Fruit fly (Drosophila melanogaster) whole organism, embryonic: ENCODE data around the gene tHMG1.

Source experiments
- C15 ChIP-seq: fragments of 200-800 bp; sonication (Bioruptor generic); IDR thresholded peaks from 3 replicates; pipeline ENCODE4 v1.3.6; 2022; ENCODE audit warnings: missing biosample characterization, missing genetic modification characterization
- CG11695 ChIP-seq: fragments of 200-800 bp; sonication (Bioruptor generic); IDR thresholded peaks from 3 replicates; pipeline ENCODE4 v1.3.6; 2022; ENCODE audit warnings: missing biosample characterization, missing genetic modification characterization
- CG13894 ChIP-seq: fragments of 200-800 bp; sonication (Bioruptor generic); optimal IDR thresholded peaks from 3 replicates; lab custom pipeline; 2018; ENCODE audit warnings: missing biosample characterization, mild to moderate bottlenecking, missing genetic modification characterization, moderate library complexity
- CG14014 ChIP-seq: fragments of 200-800 bp; sonication (Bioruptor generic); IDR thresholded peaks from 2 replicates; pipeline ENCODE4 v1.3.6; 2022; ENCODE audit warnings: missing biosample characterization, missing genetic modification characterization
- CG14667 ChIP-seq: fragments of 200-800 bp; sonication (Bioruptor generic); IDR thresholded peaks from 2 replicates; pipeline ENCODE4 v1.3.6; 2022; ENCODE audit warnings: missing biosample characterization, missing genetic modification characterization
- CG16863 ChIP-seq: fragments of 200-800 bp; sonication (Bioruptor generic); optimal IDR thresholded peaks from 3 replicates; lab custom pipeline; 2016; ENCODE audit warnings: missing biosample characterization, missing genetic modification characterization
- CG17359 ChIP-seq: fragments of 200-800 bp; sonication (Bioruptor generic); optimal IDR thresholded peaks from 3 replicates; lab custom pipeline; 2018; ENCODE audit warnings: missing biosample characterization, mild to moderate bottlenecking, missing genetic modification characterization, moderate library complexity
- CG18011 ChIP-seq: fragments of 200-800 bp; sonication (Bioruptor generic); optimal IDR thresholded peaks from 2 replicates; lab custom pipeline; 2017; ENCODE audit warnings: missing biosample characterization, missing genetic modification characterization, mild to moderate bottlenecking, moderate library complexity, missing genotype
- CG32767 ChIP-seq: fragments of 200-800 bp; sonication (Bioruptor generic); IDR thresholded peaks from 2 replicates; pipeline ENCODE4 v1.3.6; 2022; ENCODE audit warnings: missing biosample characterization, missing genetic modification characterization
- CG42726 ChIP-seq: fragments of 200-800 bp; sonication (Bioruptor generic); IDR thresholded peaks from 2 replicates; pipeline ENCODE4 v1.3.6; 2022; ENCODE audit warnings: missing biosample characterization, missing genetic modification characterization; ENCODE audit not compliant: partially characterized antibody
- CG4730 ChIP-seq: fragments of 200-800 bp; sonication (Bioruptor generic); IDR thresholded peaks from 2 replicates; pipeline ENCODE4 v1.3.6; 2022; ENCODE audit warnings: missing biosample characterization, missing genetic modification characterization
- CG6272 ChIP-seq: fragments of 200-800 bp; sonication (Bioruptor generic); IDR thresholded peaks from 2 replicates; pipeline ENCODE4 v1.3.6; 2022; ENCODE audit warnings: missing biosample characterization, missing genetic modification characterization
- CG8478 ChIP-seq: fragments of >200 bp; optimal IDR thresholded peaks from 2 replicates; lab custom pipeline; 2018
- Ets65A ChIP-seq: fragments of 200-800 bp; sonication (Bioruptor generic); peaks from one replicate; lab custom pipeline; 2016; ENCODE audit warnings: missing biosample characterization, missing genetic modification characterization
- Fer1 ChIP-seq: fragments of 200-800 bp; sonication (Bioruptor generic); optimal IDR thresholded peaks from 2 replicates; lab custom pipeline; 2017; ENCODE audit warnings: missing biosample characterization, mild to moderate bottlenecking, missing genetic modification characterization
- HLH4C ChIP-seq: fragments of 200-800 bp; sonication (Bioruptor generic); IDR thresholded peaks from 3 replicates; pipeline ENCODE4 v1.3.6; 2022; ENCODE audit warnings: missing biosample characterization, missing genetic modification characterization; ENCODE audit not compliant: partially characterized antibody
- Hmx ChIP-seq: fragments of 200-800 bp; sonication (Bioruptor generic); optimal IDR thresholded peaks from 2 replicates; lab custom pipeline; 2016; ENCODE audit warnings: missing biosample characterization, missing genetic modification characterization
- Hr3 ChIP-seq: fragments of 200-800 bp; sonication (Bioruptor generic); optimal IDR thresholded peaks from 3 replicates; lab custom pipeline; 2016; ENCODE audit warnings: missing biosample characterization, missing genetic modification characterization
- Hr39 ChIP-seq: fragments of >200 bp; optimal IDR thresholded peaks from 2 replicates; lab custom pipeline; 2017
- Lim3 ChIP-seq: fragments of 200-800 bp; sonication (Bioruptor generic); IDR thresholded peaks from 2 replicates; pipeline ENCODE4 v1.3.6; 2022; ENCODE audit warnings: missing biosample characterization, missing genetic modification characterization
- Mrtf ChIP-seq: fragments of 200-800 bp; sonication (Bioruptor generic); IDR thresholded peaks from 3 replicates; pipeline ENCODE4 v1.3.6; 2022; ENCODE audit warnings: missing biosample characterization, missing genetic modification characterization
- Nf-YC ChIP-seq: fragments of 200-800 bp; optimal IDR thresholded peaks from 3 replicates; lab custom pipeline; 2019; ENCODE audit warnings: missing biosample characterization, mild to moderate bottlenecking, missing genetic modification characterization, moderate library complexity
- Ptx1 ChIP-seq: fragments of 200-800 bp; sonication (Bioruptor generic); IDR thresholded peaks from 2 replicates; pipeline ENCODE4 v1.3.6; 2022; ENCODE audit warnings: missing biosample characterization, missing genetic modification characterization
- Side ChIP-seq: fragments of 200-800 bp; sonication (Bioruptor generic); optimal IDR thresholded peaks from 2 replicates; lab custom pipeline; 2016; ENCODE audit warnings: missing biosample characterization, missing genetic modification characterization
- Sin3A ChIP-seq: fragments of >200 bp; optimal IDR thresholded peaks from 2 replicates; lab custom pipeline; 2018
- TFAM ChIP-seq: fragments of 200-800 bp; sonication (Bioruptor generic); optimal IDR thresholded peaks from 2 replicates; lab custom pipeline; 2017; ENCODE audit warnings: missing biosample characterization, missing genetic modification characterization, inconsistent platforms
- Usf ChIP-seq: fragments of 200-800 bp; sonication (Bioruptor generic); optimal IDR thresholded peaks from 2 replicates; lab custom pipeline; 2017; ENCODE audit warnings: missing genotype, missing biosample characterization, missing genetic modification characterization
- Xbp1 ChIP-seq: fragments of 200-800 bp; sonication (Bioruptor generic); optimal IDR thresholded peaks from 3 replicates; lab custom pipeline; 2016; ENCODE audit warnings: missing biosample characterization, mild to moderate bottlenecking, missing genetic modification characterization
- amos ChIP-seq: fragments of 200-800 bp; sonication (Bioruptor generic); IDR thresholded peaks from 2 replicates; pipeline ENCODE4 v1.3.6; 2022; ENCODE audit warnings: missing biosample characterization, missing genetic modification characterization; ENCODE audit not compliant: partially characterized antibody
- ash1 ChIP-seq: fragments of 200-800 bp; sonication (Bioruptor generic); optimal IDR thresholded peaks from 2 replicates; lab custom pipeline; 2018; ENCODE audit warnings: missing biosample characterization, mild to moderate bottlenecking, missing genetic modification characterization
- chinmo ChIP-seq: fragments of 200-800 bp; sonication (Bioruptor generic); IDR thresholded peaks from 4 replicates; pipeline ENCODE4 v1.3.6; 2022; ENCODE audit warnings: missing biosample characterization, missing genetic modification characterization; ENCODE audit not compliant: partially characterized antibody
- crp ChIP-seq, 2 experiments: fragments of 200-800 bp; sonication (Bioruptor generic); optimal IDR thresholded peaks; 2 replicates in 1 of 2; 3 replicates in 1 of 2; lab custom pipeline; 2017; ENCODE audit warnings: missing biosample characterization in 2 of 2, missing genetic modification characterization in 2 of 2, mild to moderate bottlenecking in 1 of 2, moderate library complexity in 1 of 2
- disco-r ChIP-seq: fragments of 200-800 bp; sonication (Bioruptor generic); optimal IDR thresholded peaks from 2 replicates; lab custom pipeline; 2016; ENCODE audit warnings: missing biosample characterization, missing genetic modification characterization
- exex ChIP-seq: fragments of 200-800 bp; sonication (Bioruptor generic); optimal IDR thresholded peaks from 4 replicates; lab custom pipeline; 2018; ENCODE audit warnings: missing biosample characterization, mild to moderate bottlenecking, missing genetic modification characterization, moderate library complexity
- gcm ChIP-seq: fragments of 200-800 bp; sonication (Bioruptor generic); optimal IDR thresholded peaks from 2 replicates; lab custom pipeline; 2019; ENCODE audit warnings: missing biosample characterization, mild to moderate bottlenecking, missing genetic modification characterization, moderate library complexity
- gsb ChIP-seq: fragments of 200-800 bp; sonication (Bioruptor generic); IDR thresholded peaks from 2 replicates; pipeline ENCODE4 v1.3.6; 2022; ENCODE audit warnings: missing biosample characterization, missing genetic modification characterization
- h ChIP-seq: fragments of >200 bp; optimal IDR thresholded peaks from 2 replicates; lab custom pipeline; 2017
- kay ChIP-seq: fragments of 200-800 bp; sonication (Bioruptor generic); optimal IDR thresholded peaks from 2 replicates; lab custom pipeline; 2016; ENCODE audit warnings: missing biosample characterization, missing genetic modification characterization
- klu ChIP-seq: fragments of 200-800 bp; sonication (Bioruptor generic); IDR thresholded peaks from 2 replicates; pipeline ENCODE4 v1.3.6; 2022; ENCODE audit warnings: missing biosample characterization, missing genetic modification characterization
- lilli ChIP-seq: fragments of 200-800 bp; sonication (Bioruptor generic); optimal IDR thresholded peaks from 3 replicates; lab custom pipeline; 2016; ENCODE audit warnings: missing biosample characterization, missing genetic modification characterization
- lov ChIP-seq, 2 experiments: fragments of 200-800 bp in 1 of 2; fragments of >200 bp in 1 of 2; sonication (Bioruptor generic) in 1 of 2; IDR thresholded peaks in 1 of 2; optimal IDR thresholded peaks in 1 of 2; 2 replicates in 1 of 2; 3 replicates in 1 of 2; pipeline versions ENCODE4 v1.3.6 to Lab custom; 2017 to 2022; ENCODE audit warnings: missing biosample characterization in 1 of 2, missing genetic modification characterization in 1 of 2
- mam ChIP-seq: fragments of 200-800 bp; sonication (Bioruptor generic); optimal IDR thresholded peaks from 3 replicates; lab custom pipeline; 2016; ENCODE audit warnings: missing biosample characterization, missing genetic modification characterization
- mirr ChIP-seq: fragments of 200-800 bp; sonication (Bioruptor generic); optimal IDR thresholded peaks from 3 replicates; lab custom pipeline; 2018; ENCODE audit warnings: missing biosample characterization, mild to moderate bottlenecking, missing genetic modification characterization
- nau ChIP-seq: fragments of 200-800 bp; sonication (Bioruptor generic); optimal IDR thresholded peaks from 3 replicates; lab custom pipeline; 2017; ENCODE audit warnings: missing biosample characterization, mild to moderate bottlenecking, missing genetic modification characterization, missing genetic modification reagents
- nerfin-1 ChIP-seq: fragments of 200-800 bp; sonication (Bioruptor generic); optimal IDR thresholded peaks from 3 replicates; lab custom pipeline; 2019; ENCODE audit warnings: missing biosample characterization, mild to moderate bottlenecking, missing genetic modification characterization, moderate library complexity
- oc ChIP-seq: fragments of 200-800 bp; sonication (Bioruptor generic); optimal IDR thresholded peaks from 2 replicates; lab custom pipeline; 2018; ENCODE audit warnings: missing biosample characterization, mild to moderate bottlenecking, missing genetic modification characterization, moderate library complexity
- salm ChIP-seq: fragments of 200-800 bp; sonication (Bioruptor generic); optimal IDR thresholded peaks from 2 replicates; lab custom pipeline; 2018; ENCODE audit warnings: missing biosample characterization, mild to moderate bottlenecking, missing genetic modification characterization
- scrt ChIP-seq: fragments of 200-800 bp; sonication (Bioruptor generic); optimal IDR thresholded peaks from 2 replicates; lab custom pipeline; 2018; ENCODE audit warnings: missing biosample characterization, mild to moderate bottlenecking, missing genetic modification characterization, moderate library complexity
- sug ChIP-seq: fragments of 200-800 bp; optimal IDR thresholded peaks from 2 replicates; lab custom pipeline; 2019; ENCODE audit warnings: missing biosample characterization, mild to moderate bottlenecking, missing genetic modification characterization, moderate library complexity
- tgo ChIP-seq: fragments of 200-800 bp; sonication (Bioruptor generic); IDR thresholded peaks from 3 replicates; pipeline ENCODE4 v1.3.6; 2022; ENCODE audit warnings: missing biosample characterization, missing genetic modification characterization
- zfh1 ChIP-seq: fragments of 200-800 bp; sonication (Bioruptor generic); IDR thresholded peaks from 3 replicates; pipeline ENCODE4 v1.3.6; 2022; ENCODE audit warnings: missing biosample characterization, missing genetic modification characterization

The tHMG1 gene

DNA sequence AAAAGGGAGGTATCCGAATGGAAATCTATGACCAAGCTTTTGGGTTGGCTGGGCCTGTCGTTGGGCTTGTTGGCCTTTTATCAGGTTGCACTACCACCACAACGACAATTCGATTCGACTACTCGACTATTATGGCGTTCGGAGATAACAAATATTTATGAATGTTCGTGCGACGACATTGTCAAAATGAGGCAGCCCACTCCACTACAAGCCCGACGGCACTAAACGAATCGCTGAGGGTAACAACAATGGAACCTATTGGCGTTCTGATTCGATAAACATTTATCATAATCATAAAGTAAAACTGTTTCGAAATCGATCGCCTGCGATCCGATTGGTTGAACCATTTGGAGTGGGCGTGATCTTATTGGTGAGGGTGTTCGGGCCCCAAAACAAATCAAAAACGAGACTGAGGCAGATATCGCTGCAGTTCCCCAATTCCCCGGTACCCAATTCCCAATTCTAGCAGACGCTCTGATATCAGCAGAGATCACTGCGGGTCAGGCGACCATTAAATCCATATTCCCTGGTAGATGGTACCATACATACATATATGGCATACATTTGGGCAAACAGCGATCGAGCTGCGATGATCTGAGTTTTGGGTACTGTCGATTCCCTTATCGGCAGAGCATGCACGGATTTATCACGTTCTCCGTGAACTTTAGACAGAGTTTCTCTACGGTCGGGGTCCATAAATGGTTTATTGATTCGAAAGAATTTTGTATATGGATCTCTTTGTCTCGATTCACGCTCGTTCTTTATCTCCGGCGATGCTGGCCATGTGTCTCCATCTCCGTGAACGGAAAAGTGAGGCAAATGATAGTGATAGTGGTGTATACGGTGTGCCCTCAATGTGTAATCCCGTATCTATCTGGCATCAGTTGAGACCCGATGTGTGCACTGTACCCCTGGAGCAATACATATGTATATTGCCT lies 37.0 kb upstream of the tHMG1 start:
- TF ChIP-seq Hmx, result no peak
- no peak for TF ChIP-seq CG18011
- no peak for TF ChIP-seq Usf (GFP tag; lab: Kevin White, UChicago)
- no peak for TF ChIP-seq kay
- TF ChIP-seq Nf-YC (tag; lab: Kevin White, UChicago), result peak; percentile 98
- no peak for TF ChIP-seq CG6272
- no peak for TF ChIP-seq nau (GFP tag; lab: Kevin White, UChicago)
- no peak for TF ChIP-seq CG14014
- TF ChIP-seq Hr3 (GFP tag; lab: Kevin White, UChicago), result no peak
- no peak for TF ChIP-seq amos
- TF ChIP-seq Side (GFP tag; lab: Kevin White, UChicago), result no peak
- TF ChIP-seq Hr39 (lab: Kevin White, UChicago), result no peak
- TF ChIP-seq CG4730 (GFP tag; lab: Robert Waterston, UW), result no peak
- no peak for TF ChIP-seq CG14667 (GFP tag; lab: Robert Waterston, UW)
- TF ChIP-seq Sin3A, result no peak
- no peak for TF ChIP-seq CG11695
- TF ChIP-seq CG13894 (tag; lab: Kevin White, UChicago), result peak; percentile 18
- peak; percentile 64 for TF ChIP-seq sug (tag; lab: Kevin White, UChicago)
- no peak for TF ChIP-seq CG42726
- TF ChIP-seq CG17359, result no peak
- no peak for TF ChIP-seq h (lab: Kevin White, UChicago)
- no peak for TF ChIP-seq C15 (GFP tag; lab: Robert Waterston, UW)
- TF ChIP-seq ash1, result no peak
- no peak for TF ChIP-seq HLH4C (GFP tag; lab: Robert Waterston, UW)
- TF ChIP-seq klu, result no peak
- TF ChIP-seq gcm, result no peak
- TF ChIP-seq Ptx1, result no peak
- TF ChIP-seq Ets65A (GFP tag; lab: Kevin White, UChicago), result peak; percentile 9
- TF ChIP-seq scrt (GFP tag; lab: Kevin White, UChicago), result no peak
- no peak for TF ChIP-seq CG8478 (lab: Kevin White, UChicago)
- TF ChIP-seq chinmo (GFP tag; lab: Robert Waterston, UW), result peak; percentile 75; the same call in 1 of the 4 replicates
- no peak for TF ChIP-seq CG16863
- no peak for TF ChIP-seq nerfin-1 (tag; lab: Kevin White, UChicago)
- no peak for TF ChIP-seq disco-r (GFP tag; lab: Kevin White, UChicago)
- TF ChIP-seq mam, result no peak
- TF ChIP-seq tgo, result no peak
- TF ChIP-seq Mrtf, result no peak
- TF ChIP-seq Fer1 (GFP tag; lab: Kevin White, UChicago), result no peak
- no peak for TF ChIP-seq gsb (GFP tag; lab: Robert Waterston, UW)
- TF ChIP-seq exex (tag; lab: Kevin White, UChicago), result peak; percentile 68
- no peak for TF ChIP-seq oc (tag; lab: Kevin White, UChicago)
- no peak for TF ChIP-seq TFAM (GFP tag; lab: Kevin White, UChicago)
- TF ChIP-seq zfh1 (GFP tag; lab: Robert Waterston, UW), result no peak
- no peak for TF ChIP-seq lov (optimal IDR thresholded peaks at IDR 0.05; lab: Kevin White, UChicago)
- no peak for TF ChIP-seq lov (GFP tag; IDR thresholded peaks at IDR 0.05; lab: Robert Waterston, UW)
- TF ChIP-seq Lim3 (GFP tag; lab: Robert Waterston, UW), result no peak
- TF ChIP-seq Xbp1 (GFP tag; lab: Kevin White, UChicago), result no peak
- no peak for TF ChIP-seq CG32767 (GFP tag; lab: Robert Waterston, UW)
- no peak for TF ChIP-seq salm (tag; lab: Kevin White, UChicago)
- TF ChIP-seq lilli, result no peak
- TF ChIP-seq mirr (GFP tag; lab: Kevin White, UChicago), result peak; percentile 42
- TF ChIP-seq crp (GFP tag; optimal IDR thresholded peaks at IDR 0.05; lab: Kevin White, UChicago), result no peak
